Fruit fly (Drosophila melanogaster) whole organism, embryonic: ENCODE results near the gene Dlip1.

Experiments
- BEAF-32 ChIP-seq: fragments of 200-800 bp; sonication (Bioruptor generic); optimal IDR thresholded peaks from 3 replicates; lab custom pipeline; 2017; ENCODE audit warnings: missing biosample characterization, missing genetic modification characterization, mild to moderate bottlenecking, moderate library complexity, missing genetic modification reagents
- Bdp1 ChIP-seq: fragments of 200-800 bp; sonication (Bioruptor generic); optimal IDR thresholded peaks from 3 replicates; lab custom pipeline; 2016; ENCODE audit warnings: missing biosample characterization, missing genetic modification characterization
- Bteb2 ChIP-seq: fragments of 200-800 bp; sonication (Bioruptor generic); optimal IDR thresholded peaks from 2 replicates; lab custom pipeline; 2016; ENCODE audit warnings: missing biosample characterization, missing genetic modification characterization
- CG10209 ChIP-seq: fragments of 200-800 bp; sonication (Bioruptor generic); optimal IDR thresholded peaks from 3 replicates; lab custom pipeline; 2017; ENCODE audit warnings: missing biosample characterization, mild to moderate bottlenecking, missing genetic modification characterization, missing genetic modification reagents
- CG10462 ChIP-seq: fragments of 200-800 bp; sonication (Bioruptor generic); optimal IDR thresholded peaks from 2 replicates; lab custom pipeline; 2016; ENCODE audit warnings: missing biosample characterization, missing genetic modification characterization
- CG10565 ChIP-seq: fragments of 200-800 bp; sonication (Bioruptor generic); optimal IDR thresholded peaks from 3 replicates; lab custom pipeline; 2016; ENCODE audit warnings: missing biosample characterization, mild to moderate bottlenecking, missing genetic modification characterization
- CG11504 ChIP-seq: fragments of 200-800 bp; sonication (Bioruptor generic); optimal IDR thresholded peaks from 3 replicates; lab custom pipeline; 2019; ENCODE audit warnings: missing biosample characterization, mild to moderate bottlenecking, missing genetic modification characterization, moderate library complexity
- CG11723 ChIP-seq: fragments of 200-800 bp; sonication (Bioruptor generic); optimal IDR thresholded peaks from 2 replicates; lab custom pipeline; 2017; ENCODE audit warnings: missing biosample characterization, mild to moderate bottlenecking, missing genetic modification characterization
- CG13123 ChIP-seq: fragments of 200-800 bp; sonication (Bioruptor generic); optimal IDR thresholded peaks from 2 replicates; lab custom pipeline; 2016; ENCODE audit warnings: missing biosample characterization, missing genetic modification characterization
- CG14860 ChIP-seq: fragments of 200-800 bp; sonication (Bioruptor generic); IDR thresholded peaks from 3 replicates; pipeline ENCODE4 v1.3.6; 2022; ENCODE audit warnings: missing biosample characterization, missing genetic modification characterization; ENCODE audit not compliant: partially characterized antibody
- CG15011 ChIP-seq: fragments of 200-800 bp; sonication (Bioruptor generic); optimal IDR thresholded peaks from 3 replicates; lab custom pipeline; 2018; ENCODE audit warnings: missing biosample characterization, mild to moderate bottlenecking, missing genetic modification characterization
- CG18262 ChIP-seq: fragments of 200-800 bp; optimal IDR thresholded peaks from 3 replicates; lab custom pipeline; 2019; ENCODE audit warnings: missing biosample characterization, mild to moderate bottlenecking, missing genetic modification characterization, moderate library complexity
- CG4617 ChIP-seq: fragments of 200-800 bp; sonication (Bioruptor generic); optimal IDR thresholded peaks from 3 replicates; lab custom pipeline; 2016; ENCODE audit warnings: missing biosample characterization, missing genetic modification characterization, borderline replicate concordance
- CG4820 ChIP-seq: fragments of 200-800 bp; sonication (Bioruptor generic); optimal IDR thresholded peaks from 3 replicates; lab custom pipeline; 2016; ENCODE audit warnings: missing biosample characterization, missing genetic modification characterization
- CG8290 ChIP-seq, 3 experiments: fragments of 200-800 bp; sonication (Bioruptor generic); optimal IDR thresholded peaks; 2 replicates each; lab custom pipeline; 2016 to 2019; ENCODE audit warnings: missing biosample characterization in 3 of 3, missing genetic modification characterization in 3 of 3, mild to moderate bottlenecking in 2 of 3, moderate library complexity in 1 of 3
- CG8924 ChIP-seq: fragments of 200-800 bp; optimal IDR thresholded peaks from 3 replicates; lab custom pipeline; 2019; ENCODE audit warnings: missing biosample characterization, mild to moderate bottlenecking, missing genetic modification characterization, moderate library complexity
- CG9727 ChIP-seq: fragments of 200-800 bp; sonication (Bioruptor generic); optimal IDR thresholded peaks from 3 replicates; lab custom pipeline; 2017; ENCODE audit warnings: missing biosample characterization, mild to moderate bottlenecking, missing genetic modification characterization
- CG9876 ChIP-seq: fragments of 200-800 bp; sonication (Bioruptor generic); optimal IDR thresholded peaks from 2 replicates; lab custom pipeline; 2016; ENCODE audit warnings: missing biosample characterization, missing genetic modification characterization
- CoRest ChIP-seq: fragments of 200-800 bp; sonication (Bioruptor generic); optimal IDR thresholded peaks from 3 replicates; lab custom pipeline; 2018; ENCODE audit warnings: missing biosample characterization, mild to moderate bottlenecking, missing genetic modification characterization, moderate library complexity
- HmgD ChIP-seq: fragments of 200-800 bp; sonication (Bioruptor generic); optimal IDR thresholded peaks from 3 replicates; lab custom pipeline; 2016; ENCODE audit warnings: missing biosample characterization, missing genetic modification characterization
- Hsf ChIP-seq: fragments of 200-800 bp; sonication (Bioruptor generic); optimal IDR thresholded peaks from 3 replicates; lab custom pipeline; 2016; ENCODE audit warnings: missing biosample characterization, missing genetic modification characterization
- Max ChIP-seq: fragments of 200-800 bp; sonication (Bioruptor generic); optimal IDR thresholded peaks from 2 replicates; lab custom pipeline; 2016; ENCODE audit warnings: missing biosample characterization, mild to moderate bottlenecking, missing genetic modification characterization
- NC2α ChIP-seq: fragments of 200-800 bp; sonication (Bioruptor generic); optimal IDR thresholded peaks from 2 replicates; lab custom pipeline; 2016; ENCODE audit warnings: missing biosample characterization, missing genetic modification characterization
- NC2β ChIP-seq: fragments of 200-800 bp; sonication (Bioruptor generic); optimal IDR thresholded peaks from 2 replicates; lab custom pipeline; 2016; ENCODE audit warnings: missing biosample characterization, missing genetic modification characterization
- Sox100B ChIP-seq: fragments of 200-800 bp; sonication (Bioruptor generic); optimal IDR thresholded peaks from 3 replicates; lab custom pipeline; 2018; ENCODE audit warnings: missing biosample characterization, mild to moderate bottlenecking, missing genetic modification characterization
- Sry-δ ChIP-seq: fragments of 200-800 bp; sonication (Bioruptor generic); optimal IDR thresholded peaks from 2 replicates; lab custom pipeline; 2016; ENCODE audit warnings: missing biosample characterization, missing genetic modification characterization
- Usf ChIP-seq: fragments of 200-800 bp; sonication (Bioruptor generic); optimal IDR thresholded peaks from 2 replicates; lab custom pipeline; 2017; ENCODE audit warnings: missing genotype, missing biosample characterization, missing genetic modification characterization
- al ChIP-seq: fragments of 200-800 bp; sonication (Bioruptor generic); IDR thresholded peaks from 2 replicates; pipeline ENCODE4 v1.3.6; 2022; ENCODE audit warnings: missing biosample characterization, missing genetic modification characterization
- ap ChIP-seq: fragments of 200-800 bp; sonication (Bioruptor generic); IDR thresholded peaks from 2 replicates; pipeline ENCODE4 v1.3.6; 2022; ENCODE audit warnings: missing biosample characterization, missing genetic modification characterization
- ato ChIP-seq: fragments of 200-800 bp; sonication (Bioruptor generic); IDR thresholded peaks from 2 replicates; pipeline ENCODE4 v1.3.6; 2022; ENCODE audit warnings: missing biosample characterization, missing genetic modification characterization; ENCODE audit not compliant: partially characterized antibody
- caup ChIP-seq: fragments of 200-800 bp; sonication (Bioruptor generic); optimal IDR thresholded peaks from 3 replicates; lab custom pipeline; 2017; ENCODE audit warnings: missing biosample characterization, mild to moderate bottlenecking, missing genetic modification characterization, moderate library complexity; ENCODE audit not compliant: severe bottlenecking
- chinmo ChIP-seq: fragments of 200-800 bp; sonication (Bioruptor generic); IDR thresholded peaks from 4 replicates; pipeline ENCODE4 v1.3.6; 2022; ENCODE audit warnings: missing biosample characterization, missing genetic modification characterization; ENCODE audit not compliant: partially characterized antibody
- dmrt99B ChIP-seq: fragments of 200-800 bp; sonication (Bioruptor generic); optimal IDR thresholded peaks from 2 replicates; lab custom pipeline; 2018; ENCODE audit warnings: missing biosample characterization, mild to moderate bottlenecking, missing genetic modification characterization, moderate library complexity
- fd96Cb ChIP-seq: fragments of 200-800 bp; sonication (Bioruptor generic); optimal IDR thresholded peaks from 2 replicates; lab custom pipeline; 2018; ENCODE audit warnings: missing biosample characterization, mild to moderate bottlenecking, missing genetic modification characterization, moderate library complexity
- gce ChIP-seq: fragments of 200-800 bp; sonication (Bioruptor generic); IDR thresholded peaks from 3 replicates; pipeline ENCODE4 v1.3.6; 2022; ENCODE audit warnings: missing biosample characterization, missing genetic modification characterization
- grau ChIP-seq: fragments of 200-800 bp; optimal IDR thresholded peaks from 3 replicates; lab custom pipeline; 2019; ENCODE audit warnings: missing biosample characterization, mild to moderate bottlenecking, missing genetic modification characterization, moderate library complexity
- gsb-n ChIP-seq: fragments of 200-800 bp; sonication (Bioruptor generic); optimal IDR thresholded peaks from 3 replicates; lab custom pipeline; 2018; ENCODE audit warnings: missing biosample characterization, mild to moderate bottlenecking, missing genetic modification characterization
- her ChIP-seq: fragments of 200-800 bp; sonication (Bioruptor generic); optimal IDR thresholded peaks from 2 replicates; lab custom pipeline; 2016; ENCODE audit warnings: missing biosample characterization, missing genetic modification characterization
- insv ChIP-seq, 2 experiments: fragments of 200-800 bp; sonication (Bioruptor generic); optimal IDR thresholded peaks; 3 replicates each; lab custom pipeline; 2016 to 2018; ENCODE audit warnings: missing biosample characterization in 2 of 2, missing genetic modification characterization in 2 of 2
- knrl ChIP-seq: fragments of 200-800 bp; sonication (Bioruptor generic); IDR thresholded peaks from 3 replicates; pipeline ENCODE4 v1.3.6; 2022; ENCODE audit warnings: missing biosample characterization, missing genetic modification characterization; ENCODE audit not compliant: partially characterized antibody
- lov ChIP-seq, 2 experiments: fragments of 200-800 bp in 1 of 2; fragments of >200 bp in 1 of 2; sonication (Bioruptor generic) in 1 of 2; IDR thresholded peaks in 1 of 2; optimal IDR thresholded peaks in 1 of 2; 2 replicates in 1 of 2; 3 replicates in 1 of 2; pipeline versions ENCODE4 v1.3.6 to Lab custom; 2017 to 2022; ENCODE audit warnings: missing biosample characterization in 1 of 2, missing genetic modification characterization in 1 of 2
- p53 ChIP-seq: fragments of 200-800 bp; sonication (Bioruptor generic); optimal IDR thresholded peaks from 2 replicates; lab custom pipeline; 2016; ENCODE audit warnings: missing biosample characterization, missing genetic modification characterization
- sens-2 ChIP-seq: fragments of 200-800 bp; sonication (Bioruptor generic); IDR thresholded peaks from 2 replicates; pipeline ENCODE4 v1.3.6; 2022; ENCODE audit warnings: missing biosample characterization, missing genetic modification characterization
- sisA ChIP-seq: fragments of 200-800 bp; sonication (Bioruptor generic); IDR thresholded peaks from 2 replicates; pipeline ENCODE4 v1.3.6; 2022; ENCODE audit warnings: missing biosample characterization, missing genetic modification characterization
- sob ChIP-seq: fragments of 200-800 bp; sonication (Bioruptor generic); IDR thresholded peaks from 2 replicates; pipeline ENCODE4 v1.3.6; 2022; ENCODE audit warnings: missing biosample characterization, missing genetic modification characterization
- sug ChIP-seq: fragments of 200-800 bp; optimal IDR thresholded peaks from 2 replicates; lab custom pipeline; 2019; ENCODE audit warnings: missing biosample characterization, mild to moderate bottlenecking, missing genetic modification characterization, moderate library complexity
- tgo ChIP-seq: fragments of 200-800 bp; sonication (Bioruptor generic); IDR thresholded peaks from 3 replicates; pipeline ENCODE4 v1.3.6; 2022; ENCODE audit warnings: missing biosample characterization, missing genetic modification characterization
- tio ChIP-seq: fragments of 200-800 bp; sonication (Bioruptor generic); optimal IDR thresholded peaks from 2 replicates; lab custom pipeline; 2017; ENCODE audit warnings: missing biosample characterization, missing genetic modification characterization, inconsistent platforms
- wek ChIP-seq: fragments of 200-800 bp; sonication (Bioruptor generic); optimal IDR thresholded peaks from 3 replicates; lab custom pipeline; 2018; ENCODE audit warnings: missing biosample characterization, mild to moderate bottlenecking, missing genetic modification characterization, moderate library complexity
- wor ChIP-seq: fragments of 200-800 bp; sonication (Bioruptor generic); IDR thresholded peaks from 2 replicates; pipeline ENCODE4 v1.3.6; 2022; ENCODE audit warnings: missing biosample characterization, missing genetic modification characterization

The Dlip1 gene

dm6 chrX:9161912-9162311 is 3.5 kb downstream of the Dlip1 start, which contains the start of the genes Zpr1 and CG44532 (continued):
- TF ChIP-seq wek (GFP tag; lab: Kevin White, UChicago) (no peak), gce (GFP tag; lab: Robert Waterston, UW) (no peak), knrl (GFP tag; lab: Robert Waterston, UW) (peak; percentile 62; the same call in 2 of the 3 replicates), p53 (GFP tag; lab: Kevin White, UChicago) (no peak), Bdp1 (GFP tag; lab: Kevin White, UChicago) (no peak), CG10209 (GFP tag; lab: Kevin White, UChicago) (no peak), Usf (no peak), CoRest (tag; lab: Kevin White, UChicago) (no peak), CG10462 (GFP tag; lab: Kevin White, UChicago) (no peak), dmrt99B (tag; lab: Kevin White, UChicago) (no peak), CG11723 (GFP tag; lab: Kevin White, UChicago) (no peak), fd96Cb (tag; lab: Kevin White, UChicago) (no peak), HmgD (GFP tag; lab: Kevin White, UChicago) (no peak), sug (tag; lab: Kevin White, UChicago) (no peak), CG9727 (GFP tag; lab: Kevin White, UChicago) (no peak), CG14860 (peak; percentile 59), CG11504 (tag; lab: Kevin White, UChicago) (no peak), NC2α (GFP tag; lab: Kevin White, UChicago) (no peak), sisA (no peak), CG18262 (tag; lab: Kevin White, UChicago) (no peak), CG9876 (GFP tag; lab: Kevin White, UChicago) (no peak), al (no peak), tgo (GFP tag; lab: Robert Waterston, UW) (no peak), insv (GFP tag; optimal IDR thresholded peaks at IDR 0.05; lab: Kevin White, UChicago) (no peak), tio (GFP tag; lab: Kevin White, UChicago) (no peak), CG4617 (GFP tag; lab: Kevin White, UChicago) (peak; percentile 21), CG8924 (tag; lab: Kevin White, UChicago) (no peak), lov (optimal IDR thresholded peaks at IDR 0.05; lab: Kevin White, UChicago) (no peak), lov (GFP tag; IDR thresholded peaks at IDR 0.05; lab: Robert Waterston, UW) (no peak), Sry-δ (GFP tag; lab: Kevin White, UChicago) (peak; percentile 67), NC2β (no peak), wor (GFP tag; lab: Robert Waterston, UW) (no peak), grau (tag; lab: Kevin White, UChicago) (no peak), Bteb2 (GFP tag; lab: Kevin White, UChicago) (no peak), CG10565 (no peak), her (GFP tag; lab: Kevin White, UChicago) (no peak), Max (GFP tag; lab: Kevin White, UChicago) (no peak), CG4820 (GFP tag; lab: Kevin White, UChicago) (no peak), caup (GFP tag; lab: Kevin White, UChicago) (no peak), sens-2 (no peak), Sox100B (GFP tag; lab: Kevin White, UChicago) (no peak), sob (no peak), CG13123 (GFP tag; lab: Kevin White, UChicago) (no peak), BEAF-32 (GFP tag; lab: Kevin White, UChicago) (peak; percentile 73), ap (no peak), Hsf (GFP tag; lab: Kevin White, UChicago) (no peak), gsb-n (no peak), CG15011 (GFP tag; lab: Kevin White, UChicago) (no peak), chinmo (GFP tag; lab: Robert Waterston, UW) (0 out of 4 replicates have a peak, but pooled peaks have one; percentile 64), CG8290 (GFP tag; optimal IDR thresholded peaks at IDR 0.05; lab: Kevin White, UChicago) (no peak), CG8290 (tag; optimal IDR thresholded peaks at IDR 0.05; lab: Kevin White, UChicago) (no peak), ato (0 out of 2 replicates have a peak, but pooled peaks have one; percentile 23)
